Fruit fly (Drosophila melanogaster): ENCODE measurements around the gene swm.
A peak's percentile ranks its signal among the peaks of the same experiment; 100 is the strongest.

The swm gene

dm6 chr2L:19444734-19445140, 48.3 kb upstream of the swm start, which contains the start of gene Hs2st (continued):
- TF ChIP-seq CG1529 (GFP tag; optimal IDR thresholded peaks at IDR 0.05) (peak; percentile 82), E2f1 (GFP tag; IDR thresholded peaks at IDR 0.05) (peak; percentile 90), CG17186 (GFP tag; optimal IDR thresholded peaks at IDR 0.05) (peak; percentile 84), CG13287 (GFP tag; IDR thresholded peaks at IDR 0.05; ENCODE audit: partially characterized antibody) (peak; percentile 62), CG30403 (GFP tag; optimal IDR thresholded peaks at IDR 0.05) (peak; percentile 97), Bgb (GFP tag; IDR thresholded peaks at IDR 0.05; ENCODE audit: partially characterized antibody) (0 out of 2 replicates have a peak, but pooled peaks have one; percentile 17), ara (GFP tag; IDR thresholded peaks at IDR 0.05) (peak; percentile 86), CG42726 (GFP tag; IDR thresholded peaks at IDR 0.05; ENCODE audit: partially characterized antibody) (no peak), zen (tag; optimal IDR thresholded peaks at IDR 0.05) (peak; percentile 90), eve (GFP tag; optimal IDR thresholded peaks at IDR 0.05) (peak in 1 of 2 experiments; percentile 81), CG15601 (tag; optimal IDR thresholded peaks at IDR 0.05) (peak; percentile 88), Ets65A (GFP tag) (peak; percentile 100), bsh (GFP tag; optimal IDR thresholded peaks at IDR 0.05) (peak; percentile 34 to 86), CG30020 (tag; optimal IDR thresholded peaks at IDR 0.05) (peak; percentile 78), CG16779 (GFP tag; IDR thresholded peaks at IDR 0.05) (peak; percentile 83), Dref (GFP tag; IDR thresholded peaks at IDR 0.05) (peak; percentile 44; the same call in 1 of the 2 replicates), CG10274 (GFP tag; optimal IDR thresholded peaks at IDR 0.05) (peak; percentile 66), Sin3A (optimal IDR thresholded peaks at IDR 0.05) (peak; percentile 98), CG12155 (GFP tag; optimal IDR thresholded peaks at IDR 0.05) (peak; percentile 95), CG2199 (GFP tag; IDR thresholded peaks at IDR 0.05) (peak; percentile 79; the same call in 1 of the 3 replicates), Usf (GFP tag; optimal IDR thresholded peaks at IDR 0.05) (peak; percentile 90), Nf-YB (GFP tag; optimal IDR thresholded peaks at IDR 0.05) (peak; percentile 65), salm (tag; optimal IDR thresholded peaks at IDR 0.05) (peak; percentile 65), crol (GFP tag; IDR thresholded peaks at IDR 0.05) (no peak; the same call in 1 of the 2 replicates), Asciz (GFP tag; optimal IDR thresholded peaks at IDR 0.05) (peak; percentile 62), fu2 (GFP tag; optimal IDR thresholded peaks at IDR 0.05) (peak; percentile 96), gro (GFP tag; optimal IDR thresholded peaks at IDR 0.05) (peak; percentile 96), az2 (GFP tag; optimal IDR thresholded peaks at IDR 0.05) (peak; percentile 94), CG43689 (GFP tag; IDR thresholded peaks at IDR 0.05) (peak; percentile 67), CG11093 (GFP tag; IDR thresholded peaks at IDR 0.05) (peak; percentile 92), CG30431 (GFP tag; optimal IDR thresholded peaks at IDR 0.05) (peak; percentile 89), Rx (GFP tag; IDR thresholded peaks at IDR 0.05) (peak; percentile 90), Rfx (GFP tag; IDR thresholded peaks at IDR 0.05) (peak; percentile 96), HLH3B (GFP tag; IDR thresholded peaks at IDR 0.05) (peak; percentile 86), exex (tag; optimal IDR thresholded peaks at IDR 0.05) (peak; percentile 57), CG18262 (tag; optimal IDR thresholded peaks at IDR 0.05) (peak; percentile 84), CG7839 (tag; optimal IDR thresholded peaks at IDR 0.05) (peak; percentile 91), CG2116 (GFP tag; optimal IDR thresholded peaks at IDR 0.05) (peak; percentile 89), ttk (GFP tag; IDR thresholded peaks at IDR 0.05) (peak; percentile 86), bbx (GFP tag; IDR thresholded peaks at IDR 0.05; ENCODE audit: partially characterized antibody) (no peak), Mad (GFP tag; optimal IDR thresholded peaks at IDR 0.05) (peak; percentile 95), gcm (GFP tag; optimal IDR thresholded peaks at IDR 0.05) (no peak), lilli (GFP tag; optimal IDR thresholded peaks at IDR 0.05) (peak; percentile 98), jumu (GFP tag; optimal IDR thresholded peaks at IDR 0.05) (peak; percentile 97), crp (GFP tag; optimal IDR thresholded peaks at IDR 0.05) (peak; percentile 50 to 85), lab (GFP tag; optimal IDR thresholded peaks at IDR 0.05) (peak; percentile 93), CrebB (tag; optimal IDR thresholded peaks at IDR 0.05) (peak; percentile 80), repo (GFP tag; optimal IDR thresholded peaks at IDR 0.05) (peak; percentile 89), ci (GFP tag; IDR thresholded peaks at IDR 0.05) (peak; percentile 83), ato (GFP tag; IDR thresholded peaks at IDR 0.05; ENCODE audit: partially characterized antibody) (no peak; the same call in 1 of the 2 replicates), CG1647 (GFP tag; optimal IDR thresholded peaks at IDR 0.05) (peak; percentile 92)

All from whole organism, embryonic.